Worm (Caenorhabditis elegans) whole organism, late embryonic: ENCODE data around the gene C17B7.12.

Experiments used
- C08G9.2 ChIP-seq: sonication (generic microtip); optimal IDR thresholded peaks from 2 replicates; lab custom pipeline; 2016; ENCODE audit warnings: mild to moderate bottlenecking, missing genetic modification characterization, moderate library complexity, missing compliant biosample characterization
- F13H6.1 ChIP-seq: sonication (generic microtip); optimal IDR thresholded peaks from 2 replicates; lab custom pipeline; 2016; ENCODE audit warnings: missing genetic modification characterization, missing compliant biosample characterization
- K02D7.2 ChIP-seq: sonication (generic microtip); optimal IDR thresholded peaks from 2 replicates; lab custom pipeline; 2017; ENCODE audit warnings: mild to moderate bottlenecking, missing genetic modification characterization, missing compliant biosample characterization
- T23F11.4 ChIP-seq: fragments of 200-800 bp; sonication (Bioruptor generic); optimal IDR thresholded peaks from 2 replicates; lab custom pipeline; 2018; ENCODE audit warnings: mild to moderate bottlenecking, missing genetic modification characterization, missing compliant biosample characterization
- Y22D7AL.16 ChIP-seq: sonication (generic microtip); optimal IDR thresholded peaks from 2 replicates; lab custom pipeline; 2016; ENCODE audit warnings: missing genetic modification characterization, missing compliant biosample characterization
- ama-1 ChIP-seq: fragments of 150-350 bp; optimal IDR thresholded peaks from 2 replicates; lab custom pipeline; 2014
- ceh-19 ChIP-seq: fragments of 200-800 bp; sonication (Bioruptor generic); optimal IDR thresholded peaks from 2 replicates; lab custom pipeline; 2018; ENCODE audit warnings: mild to moderate bottlenecking, missing genetic modification characterization, missing compliant biosample characterization
- ceh-2 ChIP-seq: sonication (generic microtip); optimal IDR thresholded peaks from 2 replicates; lab custom pipeline; 2016; ENCODE audit warnings: missing genotype, missing genetic modification characterization, missing compliant biosample characterization
- ceh-24 ChIP-seq: sonication (generic microtip); optimal IDR thresholded peaks from 2 replicates; lab custom pipeline; 2016; ENCODE audit warnings: mild to moderate bottlenecking, missing genetic modification characterization, missing compliant biosample characterization
- ceh-30 ChIP-seq: fragments of 150-350 bp; optimal IDR thresholded peaks from 2 replicates; lab custom pipeline; 2014; ENCODE audit warnings: missing biosample characterization, missing genetic modification characterization
- ceh-31 ChIP-seq: sonication (generic microtip); optimal IDR thresholded peaks from 2 replicates; lab custom pipeline; 2016; ENCODE audit warnings: missing genetic modification characterization, missing compliant biosample characterization
- ceh-34 ChIP-seq: sonication (generic microtip); optimal IDR thresholded peaks from 2 replicates; lab custom pipeline; 2016; ENCODE audit warnings: mild to moderate bottlenecking, missing genetic modification characterization, missing compliant biosample characterization
- ceh-45 ChIP-seq: fragments of 200-800 bp; sonication (Bioruptor generic); IDR thresholded peaks from 2 replicates; pipeline ENCODE4 v1.3.6; 2022; ENCODE audit warnings: missing genetic modification reagents, missing genetic modification characterization, missing compliant biosample characterization
- ceh-48 ChIP-seq: sonication (generic microtip); optimal IDR thresholded peaks from 2 replicates; lab custom pipeline; 2016; ENCODE audit warnings: missing genetic modification characterization, inconsistent platforms, missing compliant biosample characterization
- ceh-6 ChIP-seq: fragments of 200-800 bp; sonication (Bioruptor generic); optimal IDR thresholded peaks from 2 replicates; lab custom pipeline; 2018; ENCODE audit warnings: mild to moderate bottlenecking, missing genetic modification characterization, missing compliant biosample characterization
- ceh-9 ChIP-seq: sonication (generic microtip); optimal IDR thresholded peaks from 2 replicates; lab custom pipeline; 2016; ENCODE audit warnings: mild to moderate bottlenecking, missing genetic modification characterization, inconsistent platforms, missing compliant biosample characterization
- che-1 ChIP-seq: sonication (generic microtip); optimal IDR thresholded peaks from 2 replicates; lab custom pipeline; 2016; ENCODE audit warnings: mild to moderate bottlenecking, missing genetic modification characterization, missing compliant biosample characterization
- dmd-4 ChIP-seq: sonication (generic microtip); optimal IDR thresholded peaks from 2 replicates; lab custom pipeline; 2016; ENCODE audit warnings: borderline replicate concordance, missing genetic modification characterization, missing compliant biosample characterization
- dve-1 ChIP-seq: sonication (generic microtip); optimal IDR thresholded peaks from 2 replicates; lab custom pipeline; 2017; ENCODE audit warnings: antibody characterized with exemption, mild to moderate bottlenecking, missing genetic modification characterization, missing compliant biosample characterization
- elt-2 ChIP-seq: sonication (generic microtip); optimal IDR thresholded peaks from 2 replicates; lab custom pipeline; 2016; ENCODE audit warnings: missing genetic modification reagents, missing genetic modification characterization, missing compliant biosample characterization
- elt-4 ChIP-seq: sonication (generic microtip); optimal IDR thresholded peaks from 2 replicates; lab custom pipeline; 2016; ENCODE audit warnings: missing genetic modification characterization, missing compliant biosample characterization
- fkh-10 ChIP-seq: fragments of 150-350 bp; optimal IDR thresholded peaks from 2 replicates; lab custom pipeline; 2014; ENCODE audit warnings: missing biosample characterization, missing genetic modification reagents, missing genetic modification characterization
- lim-6 ChIP-seq: sonication (generic microtip); optimal IDR thresholded peaks from 2 replicates; lab custom pipeline; 2016; ENCODE audit warnings: missing genetic modification characterization, missing compliant biosample characterization
- madf-2 ChIP-seq: sonication (generic microtip); optimal IDR thresholded peaks from 2 replicates; lab custom pipeline; 2017; ENCODE audit warnings: missing genetic modification characterization, missing compliant biosample characterization
- mec-3 ChIP-seq: sonication (generic microtip); optimal IDR thresholded peaks from 2 replicates; lab custom pipeline; 2016; ENCODE audit warnings: borderline replicate concordance, missing genetic modification characterization, missing compliant biosample characterization
- nfya-1 ChIP-seq: sonication (generic microtip); optimal IDR thresholded peaks from 2 replicates; lab custom pipeline; 2017; ENCODE audit warnings: missing genetic modification characterization, mild to moderate bottlenecking, missing compliant biosample characterization, antibody characterized with exemption, moderate library complexity
- nhr-232 ChIP-seq: sonication (generic microtip); optimal IDR thresholded peaks from 2 replicates; lab custom pipeline; 2016; ENCODE audit warnings: missing genetic modification characterization, missing compliant biosample characterization
- npax-4 ChIP-seq: sonication (generic microtip); optimal IDR thresholded peaks from 2 replicates; lab custom pipeline; 2016; ENCODE audit warnings: missing genetic modification characterization, missing compliant biosample characterization
- odd-2 ChIP-seq: sonication (generic microtip); optimal IDR thresholded peaks from 2 replicates; lab custom pipeline; 2017; ENCODE audit warnings: antibody characterized with exemption, mild to moderate bottlenecking, missing genetic modification characterization, missing compliant biosample characterization
- pag-3 ChIP-seq: sonication (generic microtip); optimal IDR thresholded peaks from 2 replicates; lab custom pipeline; 2016; ENCODE audit warnings: missing compliant biosample characterization, missing genetic modification characterization, borderline replicate concordance
- pha-4 ChIP-seq: fragments of 150-350 bp; optimal IDR thresholded peaks from 2 replicates; lab custom pipeline; 2018; ENCODE audit warnings: missing biosample characterization, missing genetic modification reagents, missing genetic modification characterization
- ref-2 ChIP-seq: sonication (generic microtip); optimal IDR thresholded peaks from 2 replicates; lab custom pipeline; 2016; ENCODE audit warnings: missing genetic modification characterization, missing compliant biosample characterization
- rnt-1 ChIP-seq: sonication (generic microtip); optimal IDR thresholded peaks from 2 replicates; lab custom pipeline; 2016; ENCODE audit warnings: missing genetic modification characterization, missing compliant biosample characterization
- sox-2 ChIP-seq: fragments of 200-800 bp; sonication (Bioruptor generic); IDR thresholded peaks from 2 replicates; pipeline ENCODE4 v1.3.6; 2022; ENCODE audit warnings: missing genetic modification reagents, missing genetic modification characterization, missing compliant biosample characterization
- sox-4 ChIP-seq: sonication (generic microtip); optimal IDR thresholded peaks from 2 replicates; lab custom pipeline; 2017; ENCODE audit warnings: mild to moderate bottlenecking, missing genetic modification characterization, inconsistent platforms, missing compliant biosample characterization
- syd-9 ChIP-seq: sonication (generic microtip); optimal IDR thresholded peaks from 2 replicates; lab custom pipeline; 2016; ENCODE audit warnings: mild to moderate bottlenecking, missing genetic modification characterization, moderate library complexity, missing compliant biosample characterization
- tbx-7 ChIP-seq: sonication (generic microtip); optimal IDR thresholded peaks from 2 replicates; lab custom pipeline; 2016; ENCODE audit warnings: missing genotype, missing genetic modification characterization, missing compliant biosample characterization
- ttx-3 ChIP-seq: sonication (generic microtip); optimal IDR thresholded peaks from 2 replicates; lab custom pipeline; 2016; ENCODE audit warnings: missing genetic modification reagents, missing genetic modification characterization, missing compliant biosample characterization
- unc-3 ChIP-seq, 2 experiments: fragments of 200-800 bp in 1 of 2; sonication (Bioruptor generic) in 1 of 2; sonication (generic microtip) in 1 of 2; conservative IDR thresholded peaks in 1 of 2; optimal IDR thresholded peaks in 1 of 2; 2 replicates each; pipeline versions ENCODE4 v1.3.6 to Lab custom; 2016 to 2022; ENCODE audit warnings: missing compliant biosample characterization in 2 of 2, missing genetic modification characterization in 2 of 2, missing genetic modification reagents in 1 of 2
- unc-42 ChIP-seq: sonication (generic microtip); optimal IDR thresholded peaks from 2 replicates; lab custom pipeline; 2016; ENCODE audit warnings: missing genotype, missing genetic modification characterization, missing compliant biosample characterization

The C17B7.12 gene

DNA sequence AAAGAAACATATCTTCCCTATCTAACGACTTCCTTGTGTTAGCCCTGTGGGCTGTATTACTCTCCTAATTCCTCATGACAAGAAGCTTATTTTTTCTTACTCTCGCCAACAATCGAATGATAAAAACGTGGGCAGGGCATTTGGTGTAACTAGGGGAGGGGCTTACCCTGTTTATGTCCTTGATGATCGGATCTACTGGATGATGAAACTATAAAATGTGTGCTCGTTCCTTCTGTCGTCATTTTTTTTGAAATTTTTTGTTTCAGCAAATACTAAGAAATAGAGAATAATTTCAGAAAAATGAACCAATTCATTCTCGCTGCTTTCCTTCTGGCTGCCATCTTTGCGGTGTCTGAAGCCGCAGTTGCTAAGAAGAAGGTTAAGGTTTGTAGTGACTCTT is 10.5 kb upstream of the C17B7.12 start, which contains the start of gene C17B7.3:
C17B7.3 (plus strand) TSS at position 301 of the 400 bp plus-strand sequence.
- TF ChIP-seq ceh-9 (tag; lab: Kevin White, UChicago) (no peak), odd-2 (no peak), ceh-48 (tag; lab: Kevin White, UChicago) (no peak), elt-4 (tag; lab: Kevin White, UChicago) (no peak), madf-2 (tag; lab: Kevin White, UChicago) (no peak), ceh-19 (no peak), unc-42 (tag; lab: Kevin White, UChicago) (no peak), ceh-34 (no peak), dve-1 (no peak), K02D7.2 (tag; lab: Kevin White, UChicago) (no peak), fkh-10 (GFP tag; lab: Kevin White, UChicago) (no peak), ref-2 (tag; lab: Kevin White, UChicago) (no peak), mec-3 (tag; lab: Kevin White, UChicago) (no peak), C08G9.2 (tag; lab: Kevin White, UChicago) (no peak), npax-4 (no peak), ceh-6 (no peak), ceh-45 (GFP tag; lab: Robert Waterston, UW) (no peak), tbx-7 (tag; lab: Kevin White, UChicago) (no peak), lim-6 (no peak), sox-2 (GFP tag; lab: Robert Waterston, UW) (no peak)

DNA sequence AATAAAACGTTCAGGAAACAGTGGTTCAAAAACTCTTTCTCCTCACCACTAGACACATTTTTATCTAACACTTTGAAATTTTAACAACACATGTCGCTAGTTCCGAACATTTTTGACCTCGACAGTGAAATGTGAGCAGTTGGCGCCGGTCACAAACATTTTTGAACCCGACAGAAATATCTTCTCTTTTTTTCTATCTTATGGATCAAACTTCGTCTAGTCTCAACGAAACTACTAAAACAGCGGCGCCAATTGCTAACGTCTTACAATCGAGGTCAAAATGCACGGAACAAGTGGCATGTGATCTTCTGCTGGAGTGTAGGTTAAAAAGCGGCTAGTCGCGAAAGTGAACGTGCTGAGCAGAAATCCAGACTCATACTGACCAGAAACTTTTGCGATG is 9.0 kb upstream of the C17B7.12 start:
- TF ChIP-seq dve-1 (no peak), pha-4 (no peak), elt-2 (no peak), nhr-232 (no peak), nfya-1 (tag; lab: Kevin White, UChicago) (no peak), che-1 (no peak), T23F11.4 (GFP tag; lab: Kevin White, UChicago) (no peak), ceh-24 (no peak), elt-4 (tag; lab: Kevin White, UChicago) (no peak), ceh-2 (tag; lab: Kevin White, UChicago) (no peak), sox-4 (tag; lab: Kevin White, UChicago) (no peak)

DNA sequence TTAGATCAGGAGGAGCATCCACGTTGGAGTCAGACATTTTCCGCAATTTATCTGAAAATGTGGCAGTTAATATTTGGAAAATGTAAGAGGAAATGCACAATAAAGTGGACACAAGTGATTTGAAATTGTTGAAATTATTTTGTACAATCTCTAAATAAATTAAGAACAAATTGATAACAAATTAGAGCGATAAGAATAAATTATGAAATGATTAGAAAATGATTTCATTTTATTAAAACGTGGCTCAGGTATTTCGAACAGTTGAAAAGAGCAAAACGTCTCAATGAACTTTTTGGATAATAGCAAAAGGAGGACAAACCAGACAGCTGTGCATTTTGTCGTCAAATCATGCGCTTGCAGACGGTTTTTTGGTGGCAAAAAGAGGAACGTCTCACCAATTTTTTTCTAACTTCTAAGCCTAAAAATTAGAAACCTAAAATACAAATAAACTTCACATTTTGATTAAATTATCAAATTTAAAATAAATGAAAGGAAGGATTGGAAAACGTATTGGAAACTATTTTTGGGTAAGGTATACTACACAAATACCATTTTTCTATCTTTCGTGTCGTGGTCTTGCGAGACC is 6.5 kb upstream of the C17B7.12 start, which contains the start of gene fbxa-65:
fbxa-65 (minus strand) TSS at position 51 of the 586 bp plus-strand sequence.
- no peak for TF ChIP-seq Y22D7AL.16 (tag; lab: Kevin White, UChicago)
- no peak for TF ChIP-seq syd-9 (tag; lab: Kevin White, UChicago)
- no peak for TF ChIP-seq T23F11.4 (GFP tag; lab: Kevin White, UChicago)
- no peak for TF ChIP-seq elt-4 (tag; lab: Kevin White, UChicago)
- no peak for TF ChIP-seq F13H6.1 (tag; lab: Kevin White, UChicago)
- no peak for TF ChIP-seq ceh-31 (tag; lab: Kevin White, UChicago)
- TF ChIP-seq odd-2, result no peak
- no peak for TF ChIP-seq ceh-30
- TF ChIP-seq pag-3 (tag; lab: Kevin White, UChicago), result no peak
- no peak for TF ChIP-seq rnt-1
- no peak for TF ChIP-seq ceh-2 (tag; lab: Kevin White, UChicago)
- no peak for TF ChIP-seq tbx-7 (tag; lab: Kevin White, UChicago)
- no peak for TF ChIP-seq lim-6
- TF ChIP-seq dmd-4, result no peak
- TF ChIP-seq ttx-3 (tag; lab: Kevin White, UChicago), result no peak
- TF ChIP-seq ceh-48 (tag; lab: Kevin White, UChicago), result no peak
- TF ChIP-seq nfya-1 (tag; lab: Kevin White, UChicago), result no peak
- no peak for TF ChIP-seq unc-3 (GFP tag; conservative IDR thresholded peaks at IDR 0.05; lab: Robert Waterston, UW)
- TF ChIP-seq unc-3 (tag; optimal IDR thresholded peaks at IDR 0.05; lab: Kevin White, UChicago), result no peak
- TF ChIP-seq ama-1 (lab: Kevin White, UChicago), result no peak
- TF ChIP-seq, all 69 proteins: peak for 0
